Worm (Caenorhabditis elegans) whole organism, early embryonic: ENCODE measurements around the gene R08D7.7.
A peak's percentile ranks its signal among the peaks of the same experiment; 100 is the strongest.

ENCODE experiments used
- B0310.2 ChIP-seq: sonication (generic microtip); optimal IDR thresholded peaks from 2 replicates; lab custom pipeline; 2016; ENCODE audit warnings: mild to moderate bottlenecking, missing genetic modification characterization, missing compliant biosample characterization
- F13C5.2 ChIP-seq: sonication (generic microtip); optimal IDR thresholded peaks from 2 replicates; lab custom pipeline; 2017; ENCODE audit warnings: mild to moderate bottlenecking, missing genetic modification characterization, inconsistent platforms, missing compliant biosample characterization
- aly-1 ChIP-seq: sonication (generic microtip); optimal IDR thresholded peaks from 2 replicates; lab custom pipeline; 2016; ENCODE audit warnings: missing genetic modification characterization, missing compliant biosample characterization
- ama-1 ChIP-seq: fragments of 150-350 bp; optimal IDR thresholded peaks from 2 replicates; lab custom pipeline; 2014
- ceh-13 ChIP-seq: fragments of 200-800 bp; sonication (Bioruptor generic); optimal IDR thresholded peaks from 2 replicates; lab custom pipeline; 2018; ENCODE audit warnings: mild to moderate bottlenecking, missing genetic modification characterization, missing compliant biosample characterization
- ceh-36 ChIP-seq: sonication (generic microtip); optimal IDR thresholded peaks from 2 replicates; lab custom pipeline; 2016; ENCODE audit warnings: missing genetic modification characterization, inconsistent platforms, missing compliant biosample characterization
- ets-7 ChIP-seq: sonication (generic microtip); optimal IDR thresholded peaks from 2 replicates; lab custom pipeline; 2016; ENCODE audit warnings: missing genotype, missing genetic modification characterization, missing compliant biosample characterization
- flt-1 ChIP-seq: fragments of 200-800 bp; sonication (Bioruptor generic); IDR thresholded peaks from 2 replicates; pipeline ENCODE4 v1.3.6; 2022; ENCODE audit warnings: missing genetic modification characterization, missing compliant biosample characterization
- hmbx-1 ChIP-seq: sonication (generic microtip); optimal IDR thresholded peaks from 2 replicates; lab custom pipeline; 2016; ENCODE audit warnings: mild to moderate bottlenecking, missing genetic modification characterization, missing compliant biosample characterization
- hmg-4 ChIP-seq: fragments of 200-800 bp; sonication (Bioruptor generic); optimal IDR thresholded peaks from 2 replicates; lab custom pipeline; 2018; ENCODE audit warnings: mild to moderate bottlenecking, missing genetic modification characterization, missing compliant biosample characterization
- hnd-1 ChIP-seq: sonication (generic microtip); optimal IDR thresholded peaks from 2 replicates; lab custom pipeline; 2016; ENCODE audit warnings: missing genetic modification characterization, missing compliant biosample characterization
- pes-1 ChIP-seq: fragments of 200-800 bp; sonication (Bioruptor generic); IDR thresholded peaks from 2 replicates; pipeline ENCODE4 v1.3.6; 2022; ENCODE audit warnings: missing genetic modification reagents, missing genetic modification characterization, missing compliant biosample characterization
- scrt-1 ChIP-seq: fragments of 200-800 bp; sonication (Bioruptor generic); IDR thresholded peaks from 2 replicates; pipeline ENCODE4 v1.3.6; 2022; ENCODE audit warnings: missing genetic modification characterization, missing compliant biosample characterization
- sea-1 ChIP-seq: fragments of 200-800 bp; sonication (Bioruptor generic); conservative IDR thresholded peaks from 2 replicates; pipeline ENCODE4 v1.3.6; 2022; ENCODE audit warnings: missing genetic modification characterization, missing compliant biosample characterization
- tbx-11 ChIP-seq: fragments of 200-800 bp; sonication (Bioruptor generic); IDR thresholded peaks from 2 replicates; pipeline ENCODE4 v1.3.6; 2022; ENCODE audit warnings: missing genetic modification characterization, missing compliant biosample characterization
- tbx-37 ChIP-seq: fragments of 200-800 bp; sonication (Bioruptor generic); conservative IDR thresholded peaks from 2 replicates; pipeline ENCODE4 v1.3.6; 2022; ENCODE audit warnings: missing genetic modification reagents, missing genetic modification characterization, missing compliant biosample characterization
- tra-4 ChIP-seq: sonication (generic microtip); optimal IDR thresholded peaks from 2 replicates; lab custom pipeline; 2017; ENCODE audit warnings: missing genetic modification characterization, missing compliant biosample characterization

The R08D7.7 gene

DNA sequence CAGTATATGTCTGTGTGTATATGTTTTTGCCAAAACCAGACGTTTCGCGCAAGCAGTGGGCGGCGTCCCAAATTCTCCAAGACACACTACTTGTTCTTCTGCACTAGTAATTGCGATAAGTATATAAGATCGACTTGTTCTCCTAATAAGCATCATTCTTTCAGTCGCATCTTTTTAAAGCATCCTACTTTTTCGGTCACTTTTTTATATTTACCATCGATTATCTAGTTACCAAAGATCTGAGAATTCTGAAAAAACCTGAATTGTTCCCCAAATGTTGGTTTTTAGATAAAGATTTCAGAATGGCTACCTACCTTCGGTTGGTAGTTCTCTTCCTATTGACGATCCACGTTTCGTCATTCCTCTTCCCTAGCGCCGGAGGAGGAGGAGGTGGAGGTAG is 27.9 kb upstream of the R08D7.7 start, which contains the start of gene grl-25:
grl-25 (plus strand) TSS at position 301 of the 400 bp plus-strand sequence.
- TF ChIP-seq sea-1 (GFP tag; lab: Robert Waterston, UW) (no peak), ets-7 (tag; lab: Kevin White, UChicago) (no peak), F13C5.2 (tag; lab: Kevin White, UChicago) (no peak), B0310.2 (tag; lab: Kevin White, UChicago) (no peak), hmbx-1 (tag; lab: Kevin White, UChicago) (no peak), tra-4 (no peak), tbx-11 (GFP tag; lab: Robert Waterston, UW) (no peak), hmg-4 (no peak), scrt-1 (GFP tag; lab: Robert Waterston, UW) (no peak), tbx-37 (GFP tag; lab: Robert Waterston, UW) (no peak)

DNA sequence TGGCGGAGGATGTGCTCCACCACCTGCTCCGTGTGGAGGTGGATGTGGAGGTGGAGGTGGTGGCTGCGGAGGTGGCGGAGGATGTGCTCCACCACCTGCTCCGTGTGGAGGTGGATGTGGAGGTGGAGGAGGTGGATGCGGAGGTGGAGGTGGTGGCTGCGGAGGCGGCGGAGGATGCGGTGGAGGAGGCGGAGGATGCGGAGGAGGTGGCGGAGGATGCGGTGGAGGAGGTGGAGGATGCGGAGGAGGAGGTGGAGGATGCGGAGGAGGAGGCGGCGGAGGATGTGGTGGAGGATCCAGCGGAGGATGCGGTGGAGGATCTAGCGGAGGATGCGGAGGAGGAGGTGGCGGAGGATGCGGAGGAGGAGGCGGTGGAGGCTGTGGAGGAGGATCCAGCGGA is 27.4 kb upstream of the R08D7.7 start:
- TF ChIP-seq ama-1 (lab: Kevin White, UChicago): no peak
- no peak for TF ChIP-seq flt-1 (GFP tag; lab: Robert Waterston, UW)
- TF ChIP-seq ets-7 (tag; lab: Kevin White, UChicago): no peak
- no peak for TF ChIP-seq F13C5.2 (tag; lab: Kevin White, UChicago)

DNA sequence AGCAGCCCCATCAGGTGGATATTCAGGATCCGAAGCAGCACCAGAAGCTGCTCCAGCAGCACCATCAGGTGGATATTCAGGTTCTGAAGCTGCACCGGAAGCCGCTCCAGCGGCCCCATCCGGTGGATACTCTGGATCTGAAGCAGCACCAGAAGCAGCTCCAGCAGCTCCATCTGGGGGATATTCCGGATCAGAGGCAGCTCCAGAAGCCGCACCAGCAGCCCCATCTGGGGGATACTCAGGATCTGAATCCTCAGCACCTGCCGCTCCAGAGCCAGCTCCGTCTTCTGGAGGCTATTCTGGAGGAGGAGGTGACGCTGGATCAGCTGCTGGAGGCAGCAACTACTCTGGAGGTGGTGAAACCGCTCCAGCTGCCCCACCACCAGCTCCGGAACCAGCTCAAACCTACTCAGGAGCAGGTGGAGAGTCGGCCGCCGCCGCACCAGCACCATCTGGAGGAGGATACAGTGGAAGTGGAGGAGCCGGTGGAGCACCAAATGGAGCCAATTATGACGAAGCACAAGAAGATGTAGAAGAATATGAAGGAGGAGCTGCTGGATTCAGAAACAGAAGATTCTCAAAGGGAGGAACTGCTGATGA is 25.1 kb upstream of the R08D7.7 start:
- TF ChIP-seq F13C5.2 (tag; lab: Kevin White, UChicago): no peak
- TF ChIP-seq hmbx-1 (tag; lab: Kevin White, UChicago): no peak
- TF ChIP-seq aly-1 (tag; lab: Kevin White, UChicago): peak; percentile 16
- no peak for TF ChIP-seq B0310.2 (tag; lab: Kevin White, UChicago)
- no peak for TF ChIP-seq sea-1 (GFP tag; lab: Robert Waterston, UW)

DNA sequence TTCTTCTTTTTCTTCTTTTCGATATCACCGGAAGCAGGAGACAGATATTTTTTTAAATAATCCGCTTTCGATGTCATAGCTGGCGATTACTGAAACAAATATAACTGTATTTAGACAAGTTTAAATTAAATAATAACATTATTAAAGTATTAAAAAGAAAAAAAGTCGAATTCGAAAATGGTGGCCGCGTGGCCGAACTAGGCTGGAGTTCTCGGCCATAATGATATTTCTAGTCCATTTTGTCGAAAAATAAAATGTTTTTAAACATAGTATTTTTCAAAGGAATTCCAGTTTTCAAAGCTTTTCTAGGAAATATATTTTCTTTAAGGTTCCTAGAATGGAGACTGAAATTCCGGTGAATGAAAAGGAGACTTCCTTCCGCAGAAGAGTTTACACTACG is 22.2 kb upstream of the R08D7.7 start, which contains the start of the genes bud-13 and rpap-2:
bud-13 (minus strand) TSS at position 89 of the 400 bp plus-strand sequence.
rpap-2 (plus strand) TSS at position 329 of the 400 bp plus-strand sequence.
- TF ChIP-seq tbx-11 (GFP tag; lab: Robert Waterston, UW) (no peak), flt-1 (GFP tag; lab: Robert Waterston, UW) (no peak), tbx-37 (GFP tag; lab: Robert Waterston, UW) (peak; percentile 53; the same call in 1 of the 2 replicates), scrt-1 (GFP tag; lab: Robert Waterston, UW) (no peak)

DNA sequence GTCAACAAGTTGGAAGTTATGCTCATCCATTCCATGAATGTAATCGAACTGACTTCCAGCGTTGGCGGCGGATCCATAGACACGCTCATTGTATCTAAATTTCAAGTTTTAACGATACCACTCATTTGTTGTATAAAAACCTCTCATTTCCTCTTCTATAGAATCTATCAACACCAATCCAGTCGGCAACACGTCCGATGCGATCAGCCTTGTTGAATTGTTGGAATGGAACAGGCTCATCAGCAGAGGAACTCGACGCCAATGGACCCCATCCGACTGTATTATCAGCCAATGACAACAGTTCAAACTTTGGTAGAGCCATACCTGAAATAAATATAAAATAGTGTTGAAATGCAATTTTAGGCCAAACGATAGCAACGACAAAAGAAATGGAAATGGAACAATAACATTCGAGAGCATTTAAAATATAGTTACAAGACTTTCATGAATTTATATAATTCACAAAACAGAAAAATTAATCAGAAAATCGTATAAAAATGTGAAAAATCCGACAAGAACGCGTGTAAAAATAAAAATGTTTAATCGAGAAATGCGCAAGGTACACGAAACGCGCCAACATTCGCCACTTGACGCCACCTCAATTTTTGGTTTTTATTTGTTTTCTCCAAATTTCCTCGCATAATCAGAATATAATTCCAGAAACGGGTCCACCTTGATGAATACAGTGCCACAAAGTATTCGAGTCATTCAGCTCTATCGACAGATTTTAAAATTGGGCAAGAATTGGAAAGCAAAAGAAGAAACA is 18.4 kb upstream of the R08D7.7 start, which contains the start of the genes eif-3.D and R08D7.4:
eif-3.D (minus strand) TSS at position 324 of the 766 bp plus-strand sequence.
R08D7.4 (plus strand) TSS at position 638 of the 766 bp plus-strand sequence.
- TF ChIP-seq ama-1 (lab: Kevin White, UChicago) (no peak), ceh-36 (tag; lab: Kevin White, UChicago) (peak; percentile 17), scrt-1 (GFP tag; lab: Robert Waterston, UW) (no peak), flt-1 (GFP tag; lab: Robert Waterston, UW) (0 out of 2 replicates have a peak, but pooled peaks have one; percentile 31), tbx-11 (GFP tag; lab: Robert Waterston, UW) (no peak), B0310.2 (tag; lab: Kevin White, UChicago) (no peak), hmbx-1 (tag; lab: Kevin White, UChicago) (no peak), tbx-37 (GFP tag; lab: Robert Waterston, UW) (peak; percentile 61), sea-1 (GFP tag; lab: Robert Waterston, UW) (no peak), tra-4 (no peak), aly-1 (tag; lab: Kevin White, UChicago) (no peak), F13C5.2 (tag; lab: Kevin White, UChicago) (peak; percentile 84), hnd-1 (peak; percentile 17), hmg-4 (no peak), pes-1 (peak; percentile 70), ets-7 (tag; lab: Kevin White, UChicago) (peak; percentile 13), ceh-13 (no peak)

DNA sequence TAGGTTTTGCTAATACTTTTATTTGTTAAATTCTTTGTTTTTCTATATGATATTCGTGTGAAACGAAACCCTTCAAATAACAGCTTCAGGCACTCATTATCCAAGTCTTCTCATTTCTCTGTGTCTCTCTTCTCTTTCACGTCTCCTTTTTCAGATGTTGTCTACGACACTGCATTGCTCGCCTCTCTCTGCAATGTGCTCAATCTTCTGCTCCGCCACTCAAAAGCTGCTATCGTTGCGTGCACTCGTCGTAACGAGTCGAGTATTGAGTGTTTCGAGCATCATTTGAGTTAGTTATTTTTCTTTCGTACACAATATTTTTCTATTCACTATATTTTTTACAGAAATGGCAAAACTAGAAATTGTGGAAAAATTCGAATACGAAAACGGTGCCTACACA is 16.7 kb upstream of the R08D7.7 start:
- TF ChIP-seq ceh-13: no peak

DNA sequence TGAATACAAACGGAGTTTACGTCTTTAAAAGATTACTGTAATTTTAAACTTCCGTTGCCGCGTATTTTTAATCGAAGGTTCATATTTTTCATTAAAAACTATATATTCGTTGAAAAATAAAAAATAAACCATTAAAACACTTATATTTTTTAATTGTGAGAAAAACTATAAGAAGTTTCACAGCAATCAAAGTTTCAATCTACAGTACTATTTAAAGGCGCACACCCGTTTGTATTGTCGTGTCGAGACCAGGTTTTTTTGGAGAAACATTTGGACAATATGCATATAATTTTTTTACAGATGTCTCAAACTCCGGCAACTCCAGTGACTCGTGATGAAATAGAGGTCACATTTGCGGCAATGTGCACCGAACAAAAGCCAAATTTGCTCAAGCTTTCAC is 16.0 kb upstream of the R08D7.7 start, which contains the start of gene R08D7.5:
R08D7.5 (plus strand) TSS at position 301 of the 400 bp plus-strand sequence.
- TF ChIP-seq tbx-11 (GFP tag; lab: Robert Waterston, UW) (no peak), F13C5.2 (tag; lab: Kevin White, UChicago) (no peak), hmg-4 (no peak), ets-7 (tag; lab: Kevin White, UChicago) (no peak), flt-1 (GFP tag; lab: Robert Waterston, UW) (no peak), B0310.2 (tag; lab: Kevin White, UChicago) (no peak), sea-1 (GFP tag; lab: Robert Waterston, UW) (no peak), tra-4 (no peak), ceh-13 (no peak), ceh-36 (tag; lab: Kevin White, UChicago) (no peak), ama-1 (lab: Kevin White, UChicago) (no peak), hnd-1 (no peak), pes-1 (no peak), scrt-1 (GFP tag; lab: Robert Waterston, UW) (no peak), hmbx-1 (tag; lab: Kevin White, UChicago) (no peak), aly-1 (tag; lab: Kevin White, UChicago) (no peak), tbx-37 (GFP tag; lab: Robert Waterston, UW) (no peak)
